Fruit fly (Drosophila melanogaster): ENCODE results near the gene ImpE2.
A peak's percentile ranks its signal among the peaks of the same experiment; 100 is the strongest.

ImpE2 gene

dm6 chr3L:3492116-3492747 lies 20.2 kb downstream of the ImpE2 start (continued):
- TF ChIP-seq Sox102F (GFP tag; optimal IDR thresholded peaks at IDR 0.05) (peak; percentile 33), jigr1 (GFP tag; IDR thresholded peaks at IDR 0.05) (no peak), seq (GFP tag; IDR thresholded peaks at IDR 0.05) (peak; percentile 56; the same call in 1 of the 2 replicates), Oli (tag; optimal IDR thresholded peaks at IDR 0.05) (peak; percentile 47), Abd-B (GFP tag; optimal IDR thresholded peaks at IDR 0.05) (peak; percentile 15), Rfx (GFP tag; IDR thresholded peaks at IDR 0.05) (0 out of 2 replicates have a peak, but pooled peaks have one; percentile 27), CG9727 (GFP tag; optimal IDR thresholded peaks at IDR 0.05) (peak; percentile 5), nom (GFP tag; optimal IDR thresholded peaks at IDR 0.05) (no peak), Xbp1 (GFP tag; optimal IDR thresholded peaks at IDR 0.05) (peak; percentile 2), Elba2 (GFP tag; optimal IDR thresholded peaks at IDR 0.05) (no peak), CG2202 (tag; optimal IDR thresholded peaks at IDR 0.05) (no peak), klu (GFP tag; IDR thresholded peaks at IDR 0.05) (no peak), CG6254 (GFP tag; optimal IDR thresholded peaks at IDR 0.05) (no peak), Meics (GFP tag; optimal IDR thresholded peaks at IDR 0.05) (peak; percentile 8), GATAe (GFP tag; conservative IDR thresholded peaks at IDR 0.05) (no peak), hb (GFP tag; IDR thresholded peaks at IDR 0.05; ENCODE audit: partially characterized antibody) (no peak), lilli (GFP tag; optimal IDR thresholded peaks at IDR 0.05) (peak; percentile 20), Hand (GFP tag; optimal IDR thresholded peaks at IDR 0.05) (peak; percentile 53), dmrt99B (tag; optimal IDR thresholded peaks at IDR 0.05) (peak; percentile 45), Ada2b (GFP tag; IDR thresholded peaks at IDR 0.05) (peak; percentile 52; the same call in 1 of the 2 replicates), CG15601 (tag; optimal IDR thresholded peaks at IDR 0.05) (no peak), trh (GFP tag; optimal IDR thresholded peaks at IDR 0.05) (no peak), br (optimal IDR thresholded peaks at IDR 0.05) (no peak), CG6683 (GFP tag; optimal IDR thresholded peaks at IDR 0.05) (no peak), CG4730 (GFP tag; IDR thresholded peaks at IDR 0.05) (no peak), CG12769 (tag; optimal IDR thresholded peaks at IDR 0.05) (peak; percentile 44), CG7839 (tag; optimal IDR thresholded peaks at IDR 0.05) (peak; percentile 50), E2f1 (GFP tag; IDR thresholded peaks at IDR 0.05) (peak; percentile 29; the same call in 1 of the 2 replicates), CG9437 (GFP tag; optimal IDR thresholded peaks at IDR 0.05) (peak; percentile 3), Hr3 (GFP tag; optimal IDR thresholded peaks at IDR 0.05) (no peak), Bdp1 (GFP tag; optimal IDR thresholded peaks at IDR 0.05) (no peak), CG11247 (GFP tag; IDR thresholded peaks at IDR 0.05) (no peak), H2.0 (GFP tag; IDR thresholded peaks at IDR 0.05) (0 out of 2 replicates have a peak, but pooled peaks have one; percentile 34), CG18599 (GFP tag; optimal IDR thresholded peaks at IDR 0.05) (peak; percentile 66), gfzf (GFP tag; optimal IDR thresholded peaks at IDR 0.05) (no peak), Nf-YA (GFP tag; IDR thresholded peaks at IDR 0.05) (no peak), CG3407 (GFP tag; optimal IDR thresholded peaks at IDR 0.05) (no peak), esg (GFP tag; conservative IDR thresholded peaks at IDR 0.05) (0 out of 2 replicates have a peak, but pooled peaks have one; percentile 20), Gug (GFP tag; IDR thresholded peaks at IDR 0.05) (0 out of 4 replicates have a peak, but pooled peaks have one; percentile 15), CG12391 (tag; optimal IDR thresholded peaks at IDR 0.05) (peak; percentile 43), scrt (GFP tag; optimal IDR thresholded peaks at IDR 0.05) (peak; percentile 91)

Measured in whole organism, embryonic.